Worm (Caenorhabditis elegans): ENCODE data around the gene T15H9.5.

Gene T15H9.5

DNA sequence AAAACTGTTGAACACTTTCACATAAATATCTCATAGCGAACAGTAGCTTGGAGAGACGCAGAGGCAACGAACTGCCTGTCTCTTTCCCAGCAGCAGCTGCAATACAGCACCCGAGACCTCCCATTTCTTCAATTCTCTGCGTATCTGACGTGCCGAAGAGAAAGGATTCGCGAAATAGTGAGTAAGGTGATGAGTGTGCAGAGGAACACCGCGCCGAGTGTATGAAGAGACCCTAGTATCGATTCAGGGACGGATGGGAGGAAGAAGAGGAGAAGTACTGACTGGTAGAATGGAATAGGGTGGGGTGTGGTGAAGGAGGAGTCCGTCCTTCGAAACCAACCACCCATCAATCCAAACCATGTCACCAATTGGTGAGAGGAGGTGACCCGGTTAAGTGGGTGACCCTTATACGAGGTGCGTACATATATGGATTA lies 34.9 kb upstream of the T15H9.5 start (continued):
- TF ChIP-seq sma-3 (GFP tag; optimal IDR thresholded peaks at IDR 0.05) (peak; percentile 51), nhr-11 (tag; optimal IDR thresholded peaks at IDR 0.05) (no peak), blmp-1 (tag; optimal IDR thresholded peaks at IDR 0.05; ENCODE audit: insufficient read depth) (peak; percentile 78), ZK546.5 (tag; optimal IDR thresholded peaks at IDR 0.05) (no peak), skn-1 (tag; optimal IDR thresholded peaks at IDR 0.05) (no peak), ceh-82 (tag; optimal IDR thresholded peaks at IDR 0.05) (peak; percentile 42), ztf-11 (tag; optimal IDR thresholded peaks at IDR 0.05) (no peak), nhr-23 (tag; optimal IDR thresholded peaks at IDR 0.05) (no peak), nhr-10 (tag; optimal IDR thresholded peaks at IDR 0.05) (no peak), elt-1 (tag; optimal IDR thresholded peaks at IDR 0.05) (no peak), lin-13 (GFP tag; optimal IDR thresholded peaks at IDR 0.05) (peak; percentile 45), lsy-2 (tag; optimal IDR thresholded peaks at IDR 0.05) (peak; percentile 32 to 74), nhr-77 (tag; optimal IDR thresholded peaks at IDR 0.05) (no peak), mab-5 (tag; optimal IDR thresholded peaks at IDR 0.05) (peak; percentile 55), lin-39 (tag; optimal IDR thresholded peaks at IDR 0.05) (no peak)

DNA sequence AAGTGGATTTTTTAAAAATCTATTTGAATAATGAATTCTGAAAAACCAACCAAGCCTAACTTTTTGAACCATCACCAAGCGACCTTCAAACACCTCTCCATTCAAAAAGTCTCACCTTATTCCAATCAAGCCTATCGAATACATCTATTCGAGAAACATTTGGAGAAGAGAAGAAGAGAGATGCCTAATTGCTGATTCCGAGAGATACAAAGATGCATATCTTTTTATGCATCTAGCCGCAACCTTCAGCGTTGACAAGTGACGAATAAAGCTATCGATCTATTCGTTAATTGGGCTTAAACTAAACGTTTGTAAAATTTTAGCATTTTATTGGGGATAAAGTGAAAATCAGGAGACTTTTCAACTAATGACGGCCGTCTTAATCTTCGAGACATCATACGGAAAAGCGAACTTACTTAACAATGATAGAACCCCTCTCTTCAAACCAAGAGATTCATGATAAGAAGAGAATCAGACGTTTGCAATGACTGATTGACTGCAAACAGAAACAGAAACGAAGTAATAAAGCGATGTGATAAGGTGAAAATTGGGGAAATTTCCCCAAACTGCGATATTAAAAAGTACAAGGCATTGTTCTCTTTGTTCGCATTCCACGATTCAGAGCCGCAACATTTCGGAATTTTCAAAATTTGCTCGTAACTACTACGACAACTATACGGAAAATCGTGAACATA lies 33.8 kb upstream of the T15H9.5 start:
- TF ChIP-seq ztf-4 (tag; optimal IDR thresholded peaks at IDR 0.05) (no peak), nhr-23 (tag; optimal IDR thresholded peaks at IDR 0.05) (no peak), fos-1 (tag; optimal IDR thresholded peaks at IDR 0.05) (peak; percentile 92), alr-1 (tag; optimal IDR thresholded peaks at IDR 0.05) (no peak), nhr-129 (tag; optimal IDR thresholded peaks at IDR 0.05) (peak; percentile 17), Y55F3AM.14 (GFP tag; optimal IDR thresholded peaks at IDR 0.05) (peak; percentile 64), nhr-25 (tag; optimal IDR thresholded peaks at IDR 0.05) (peak; percentile 28), unc-55 (GFP tag; optimal IDR thresholded peaks at IDR 0.05) (no peak), ZK546.5 (tag; optimal IDR thresholded peaks at IDR 0.05) (no peak), mbf-1 (tag; optimal IDR thresholded peaks at IDR 0.05) (no peak), nhr-21 (tag; optimal IDR thresholded peaks at IDR 0.05) (no peak), ztf-1 (GFP tag; conservative IDR thresholded peaks at IDR 0.05) (no peak), lin-11 (tag; optimal IDR thresholded peaks at IDR 0.05) (no peak), dmd-4 (tag; optimal IDR thresholded peaks at IDR 0.05) (no peak), R02D3.7 (tag; optimal IDR thresholded peaks at IDR 0.05) (no peak), unc-39 (tag; optimal IDR thresholded peaks at IDR 0.05) (no peak), unc-62 (GFP tag; optimal IDR thresholded peaks at IDR 0.05) (no peak), nhr-11 (tag; optimal IDR thresholded peaks at IDR 0.05) (no peak), crh-2 (tag; optimal IDR thresholded peaks at IDR 0.05) (peak; percentile 15), ama-1 (optimal IDR thresholded peaks at IDR 0.05) (no peak), peb-1 (tag; optimal IDR thresholded peaks at IDR 0.05) (no peak), sma-9 (GFP tag; optimal IDR thresholded peaks at IDR 0.05) (peak; percentile 8), sma-9 (tag; optimal IDR thresholded peaks at IDR 0.05) (no peak), C34F6.9 (tag; optimal IDR thresholded peaks at IDR 0.05) (peak; percentile 8), egl-27 (tag; optimal IDR thresholded peaks at IDR 0.05) (no peak), nhr-237 (tag; optimal IDR thresholded peaks at IDR 0.05) (no peak), blmp-1 (tag; optimal IDR thresholded peaks at IDR 0.05; ENCODE audit: insufficient read depth) (no peak), ceh-82 (tag; optimal IDR thresholded peaks at IDR 0.05) (no peak), sma-3 (GFP tag; optimal IDR thresholded peaks at IDR 0.05) (no peak), lsy-2 (tag; optimal IDR thresholded peaks at IDR 0.05) (no peak), elt-3 (tag; optimal IDR thresholded peaks at IDR 0.05) (no peak), nhr-77 (tag; optimal IDR thresholded peaks at IDR 0.05) (no peak), skn-1 (tag; optimal IDR thresholded peaks at IDR 0.05) (no peak), lin-39 (tag; optimal IDR thresholded peaks at IDR 0.05) (no peak), mab-5 (tag; optimal IDR thresholded peaks at IDR 0.05) (no peak), sem-4 (tag; optimal IDR thresholded peaks at IDR 0.05) (no peak), F13H6.1 (tag; optimal IDR thresholded peaks at IDR 0.05) (no peak), ztf-11 (tag; optimal IDR thresholded peaks at IDR 0.05) (no peak), gmeb-1 (tag; optimal IDR thresholded peaks at IDR 0.05) (no peak), elt-1 (tag; optimal IDR thresholded peaks at IDR 0.05) (peak; percentile 79), nhr-6 (tag; optimal IDR thresholded peaks at IDR 0.05) (no peak), ceh-16 (tag; optimal IDR thresholded peaks at IDR 0.05) (peak; percentile 98), nhr-12 (tag; optimal IDR thresholded peaks at IDR 0.05) (no peak), aly-2 (tag; optimal IDR thresholded peaks at IDR 0.05) (no peak), nhr-10 (tag; optimal IDR thresholded peaks at IDR 0.05) (no peak), mdl-1 (tag; optimal IDR thresholded peaks at IDR 0.05) (no peak), lin-13 (GFP tag; optimal IDR thresholded peaks at IDR 0.05) (no peak), snpc-4 (tag; optimal IDR thresholded peaks at IDR 0.05) (no peak)

Measured in whole organism, L2 larva.